Fruit fly (Drosophila melanogaster): ENCODE measurements around the gene CG15199.

CG15199 gene

DNA sequence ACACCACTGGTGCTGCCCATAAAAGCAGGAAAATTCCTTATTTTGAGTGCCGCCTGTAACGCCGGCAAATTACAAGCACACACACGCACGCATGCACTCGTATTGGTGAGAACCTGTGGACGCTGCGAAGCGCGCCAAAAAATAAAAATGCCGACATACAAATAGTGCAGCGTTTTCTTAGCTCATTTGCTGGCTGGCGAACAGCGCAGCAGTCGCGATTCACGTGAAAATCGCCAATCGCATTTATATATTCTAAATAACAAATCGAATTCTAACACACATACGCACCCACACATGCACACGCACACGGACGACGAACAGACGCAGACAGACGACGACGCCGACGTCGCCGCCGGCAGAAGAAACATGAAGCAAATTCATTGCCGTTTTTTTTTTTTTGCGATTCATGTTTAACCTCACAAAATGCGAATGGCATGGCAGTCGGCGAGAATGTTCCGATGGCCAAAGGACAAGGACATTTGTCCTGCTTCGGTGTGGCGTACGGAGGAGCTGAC, 6.0 kb upstream of the CG15199 start:
- no peak for TF ChIP-seq fd59A (GFP tag; optimal IDR thresholded peaks at IDR 0.05)
- no peak for TF ChIP-seq Smox (GFP tag; optimal IDR thresholded peaks at IDR 0.05)
- peak; percentile 3 for TF ChIP-seq CG6808 (GFP tag; optimal IDR thresholded peaks at IDR 0.05)
- TF ChIP-seq Sox14 (GFP tag; optimal IDR thresholded peaks at IDR 0.05), result no peak
- TF ChIP-seq Ets96B (tag; optimal IDR thresholded peaks at IDR 0.05), result no peak
- no peak for TF ChIP-seq esn (GFP tag; optimal IDR thresholded peaks at IDR 0.05)
- TF ChIP-seq Gug (GFP tag; IDR thresholded peaks at IDR 0.05), result no peak
- TF ChIP-seq CG10669 (GFP tag; optimal IDR thresholded peaks at IDR 0.05), result no peak
- no peak for TF ChIP-seq Eip75B (GFP tag; optimal IDR thresholded peaks at IDR 0.05)
- TF ChIP-seq CG8632 (GFP tag; optimal IDR thresholded peaks at IDR 0.05), result no peak
- TF ChIP-seq dsx (GFP tag; optimal IDR thresholded peaks at IDR 0.05; ENCODE audit: poor library complexity, severe bottlenecking), result no peak
- TF ChIP-seq cyc (GFP tag; optimal IDR thresholded peaks at IDR 0.05), result no peak
- TF ChIP-seq CG6792 (GFP tag; optimal IDR thresholded peaks at IDR 0.05), result no peak
- TF ChIP-seq CG11762 (GFP tag; optimal IDR thresholded peaks at IDR 0.05; ENCODE audit: insufficient read depth), result no peak
- TF ChIP-seq topi (GFP tag; optimal IDR thresholded peaks at IDR 0.05), result no peak
- TF ChIP-seq CG6163 (GFP tag; IDR thresholded peaks at IDR 0.05), result 0 out of 3 replicates have a peak, but pooled peaks have one; percentile 5
- TF ChIP-seq CG15336 (GFP tag; IDR thresholded peaks at IDR 0.05), result 0 out of 2 replicates have a peak, but pooled peaks have one; percentile 7
- TF ChIP-seq CG3919 (GFP tag; optimal IDR thresholded peaks at IDR 0.05), result no peak
- TF ChIP-seq CG6854 (GFP tag; optimal IDR thresholded peaks at IDR 0.05), result no peak
- TF ChIP-seq CG32006 (GFP tag; optimal IDR thresholded peaks at IDR 0.05), result no peak
- TF ChIP-seq fkh (GFP tag; optimal IDR thresholded peaks at IDR 0.05), result no peak
- TF ChIP-seq dac (GFP tag; optimal IDR thresholded peaks at IDR 0.05), result no peak
- TF ChIP-seq Lpt (GFP tag; optimal IDR thresholded peaks at IDR 0.05), result no peak
- TF ChIP-seq achi (GFP tag; optimal IDR thresholded peaks at IDR 0.05), result no peak
- TF ChIP-seq spab (GFP tag; optimal IDR thresholded peaks at IDR 0.05), result no peak
- no peak for TF ChIP-seq lz (GFP tag; optimal IDR thresholded peaks at IDR 0.05)
- no peak for TF ChIP-seq CG16779 (tag; optimal IDR thresholded peaks at IDR 0.05)
- TF ChIP-seq CG10631 (GFP tag; optimal IDR thresholded peaks at IDR 0.05), result no peak
- peak; percentile 30 for TF ChIP-seq Eip78C (GFP tag)
- no peak for TF ChIP-seq eg (GFP tag; IDR thresholded peaks at IDR 0.05)
- no peak for TF ChIP-seq CG4318 (GFP tag; optimal IDR thresholded peaks at IDR 0.05)
- TF ChIP-seq Hr38 (GFP tag; optimal IDR thresholded peaks at IDR 0.05), result no peak
- TF ChIP-seq acj6 (GFP tag; optimal IDR thresholded peaks at IDR 0.05), result no peak
- no peak for TF ChIP-seq Eip93F (GFP tag; optimal IDR thresholded peaks at IDR 0.05)
- TF ChIP-seq Hr39 (GFP tag; optimal IDR thresholded peaks at IDR 0.05), result no peak
- TF ChIP-seq CG9139 (GFP tag; optimal IDR thresholded peaks at IDR 0.05), result no peak
- TF ChIP-seq vri (GFP tag; optimal IDR thresholded peaks at IDR 0.05), result no peak
- TF ChIP-seq CG7368 (GFP tag; optimal IDR thresholded peaks at IDR 0.05), result no peak
- no peak for TF ChIP-seq CG11294 (GFP tag; IDR thresholded peaks at IDR 0.05)
- TF ChIP-seq CG1621 (tag; optimal IDR thresholded peaks at IDR 0.05), result no peak
- no peak for TF ChIP-seq Met (GFP tag; optimal IDR thresholded peaks at IDR 0.05)
- TF ChIP-seq CG6276 (GFP tag; optimal IDR thresholded peaks at IDR 0.05), result peak; percentile 13
- no peak for TF ChIP-seq fd85E (GFP tag; optimal IDR thresholded peaks at IDR 0.05)
- TF ChIP-seq CG11902 (GFP tag; optimal IDR thresholded peaks at IDR 0.05), result no peak
- no peak for TF ChIP-seq CG3032 (tag; optimal IDR thresholded peaks at IDR 0.05)
- no peak for TF ChIP-seq salr (GFP tag; optimal IDR thresholded peaks at IDR 0.05)
- no peak for TF ChIP-seq pdm3 (GFP tag; optimal IDR thresholded peaks at IDR 0.05)
- TF ChIP-seq CG8319 (GFP tag; optimal IDR thresholded peaks at IDR 0.05), result no peak
- no peak for TF ChIP-seq Blimp-1 (GFP tag; optimal IDR thresholded peaks at IDR 0.05)
- TF ChIP-seq CG8119 (GFP tag; IDR thresholded peaks at IDR 0.05), result peak; percentile 28; the same call in 1 of the 3 replicates
- TF ChIP-seq CG34406 (GFP tag; optimal IDR thresholded peaks at IDR 0.05), result no peak
- no peak for TF ChIP-seq Sox15 (GFP tag; optimal IDR thresholded peaks at IDR 0.05)
